Fruit fly (Drosophila melanogaster) whole organism, adult: ENCODE results near the gene CG43342.

Experiments used
- CG11617 ChIP-seq: fragments of 200-800 bp; sonication (Bioruptor generic); optimal IDR thresholded peaks from 2 replicates; lab custom pipeline; 2017; ENCODE audit warnings: mild to moderate bottlenecking, missing biosample characterization, missing genetic modification reagents, missing genetic modification characterization
- CG12768 ChIP-seq: fragments of 200-800 bp; sonication (Bioruptor generic); optimal IDR thresholded peaks from 2 replicates; lab custom pipeline; 2017; ENCODE audit warnings: missing biosample characterization, missing genetic modification characterization, mild to moderate bottlenecking, moderate library complexity, missing genetic modification reagents
- CG14711 ChIP-seq: fragments of 200-800 bp; sonication (Bioruptor generic); optimal IDR thresholded peaks from 2 replicates; lab custom pipeline; 2018; ENCODE audit warnings: missing biosample characterization, mild to moderate bottlenecking, missing genetic modification characterization, moderate library complexity
- CG1620 ChIP-seq: fragments of 200-800 bp; sonication (Bioruptor generic); optimal IDR thresholded peaks from 2 replicates; lab custom pipeline; 2016; ENCODE audit warnings: missing biosample characterization, missing genetic modification characterization
- CG33017 ChIP-seq: fragments of 200-800 bp; sonication (Bioruptor generic); optimal IDR thresholded peaks from 2 replicates; lab custom pipeline; 2018; ENCODE audit warnings: missing biosample characterization, mild to moderate bottlenecking, missing genetic modification characterization, moderate library complexity
- CG5204 ChIP-seq: fragments of 200-800 bp; sonication (Bioruptor generic); optimal IDR thresholded peaks from 2 replicates; lab custom pipeline; 2016; ENCODE audit warnings: missing biosample characterization, missing genetic modification characterization
- CG7045 ChIP-seq: fragments of 200-800 bp; sonication (Bioruptor generic); optimal IDR thresholded peaks from 2 replicates; lab custom pipeline; 2017; ENCODE audit warnings: missing biosample characterization, mild to moderate bottlenecking, missing genetic modification characterization
- CG7101 ChIP-seq: fragments of 200-800 bp; sonication (Bioruptor generic); optimal IDR thresholded peaks from 2 replicates; lab custom pipeline; 2018; ENCODE audit warnings: missing biosample characterization, mild to moderate bottlenecking, missing genetic modification characterization, moderate library complexity
- Clk ChIP-seq: fragments of 200-800 bp; sonication (Bioruptor generic); optimal IDR thresholded peaks from 2 replicates; lab custom pipeline; 2017; ENCODE audit warnings: missing biosample characterization, missing genetic modification characterization
- Crg-1 ChIP-seq: fragments of 200-800 bp; sonication (Bioruptor generic); optimal IDR thresholded peaks from 2 replicates; lab custom pipeline; 2016; ENCODE audit warnings: missing biosample characterization, missing genetic modification characterization
- Hr96 ChIP-seq: fragments of 200-800 bp; sonication (Bioruptor generic); optimal IDR thresholded peaks from 2 replicates; lab custom pipeline; 2016; ENCODE audit warnings: missing biosample characterization, missing genetic modification characterization
- Mnt ChIP-seq: fragments of 200-800 bp; sonication (Bioruptor generic); optimal IDR thresholded peaks from 2 replicates; lab custom pipeline; 2016; ENCODE audit warnings: missing biosample characterization, mild to moderate bottlenecking, missing genetic modification characterization
- bab1 ChIP-seq: fragments of 200-800 bp; sonication (Bioruptor generic); optimal IDR thresholded peaks from 3 replicates; lab custom pipeline; 2019; ENCODE audit warnings: missing biosample characterization, mild to moderate bottlenecking, missing genetic modification characterization, moderate library complexity
- cic ChIP-seq: fragments of 200-800 bp; sonication (Bioruptor generic); optimal IDR thresholded peaks from 2 replicates; lab custom pipeline; 2017; ENCODE audit warnings: missing biosample characterization, mild to moderate bottlenecking, missing genetic modification characterization, moderate library complexity
- cnc ChIP-seq, 2 experiments: fragments of >200 bp; optimal IDR thresholded peaks; 2 replicates each; lab custom pipeline; 2017
- kay ChIP-seq: fragments of 200-800 bp; sonication (Bioruptor generic); peaks from one replicate; lab custom pipeline; 2016; ENCODE audit warnings: missing biosample characterization, missing genetic modification characterization, borderline replicate concordance
- ovo ChIP-seq: fragments of 200-800 bp; sonication (Bioruptor generic); optimal IDR thresholded peaks from 2 replicates; lab custom pipeline; 2016; ENCODE audit warnings: missing biosample characterization, missing genetic modification characterization
- pad ChIP-seq: fragments of 200-800 bp; sonication (Bioruptor generic); optimal IDR thresholded peaks from 3 replicates; lab custom pipeline; 2017; ENCODE audit warnings: missing biosample characterization, missing genetic modification characterization, mild to moderate bottlenecking, moderate library complexity, missing genetic modification reagents
- tj ChIP-seq: fragments of 200-800 bp; sonication (Bioruptor generic); optimal IDR thresholded peaks from 3 replicates; lab custom pipeline; 2017; ENCODE audit warnings: missing biosample characterization, mild to moderate bottlenecking, missing genetic modification characterization, moderate library complexity
- toe ChIP-seq: fragments of 200-800 bp; sonication (Bioruptor generic); optimal IDR thresholded peaks from 2 replicates; lab custom pipeline; 2016; ENCODE audit warnings: missing biosample characterization, missing genetic modification characterization

CG43342 gene

dm6 chr3R:22381077-22381476 is at the start of gene CG43342:
Gene CG43342 (plus strand): TSS chr3R:22381340.
- peak; percentile 67 for TF ChIP-seq CG7101
- no peak for TF ChIP-seq kay (GFP tag; lab: Kevin White, UChicago)

- TF ChIP-seq CG5204 (GFP tag; lab: Kevin White, UChicago) (no peak), CG11617 (GFP tag; lab: Kevin White, UChicago) (no peak), Clk (no peak), Hr96 (GFP tag; lab: Kevin White, UChicago) (no peak), CG12768 (no peak), CG7101 (no peak), bab1 (GFP tag; lab: Kevin White, UChicago) (no peak), CG14711 (no peak), kay (GFP tag; lab: Kevin White, UChicago) (no peak), CG33017 (no peak), pad (GFP tag; lab: Kevin White, UChicago) (no peak), CG7045 (GFP tag; lab: Kevin White, UChicago) (no peak), toe (no peak), CG1620 (GFP tag; lab: Kevin White, UChicago) (no peak)
Observed at dm6 chr3R:22331691-22332090, 49.4 kb upstream of the CG43342 start, which contains the start of gene CG13862. Gene CG13862 (plus strand): TSS chr3R:22331991.

- no peak for TF ChIP-seq CG7045 (GFP tag; lab: Kevin White, UChicago)
- no peak for TF ChIP-seq CG5204 (GFP tag; lab: Kevin White, UChicago)
- no peak for TF ChIP-seq tj (GFP tag; lab: Kevin White, UChicago)
- TF ChIP-seq CG33017, result no peak
- TF ChIP-seq Crg-1 (GFP tag; lab: Kevin White, UChicago), result no peak
- TF ChIP-seq CG7101, result no peak
- no peak for TF ChIP-seq CG1620 (GFP tag; lab: Kevin White, UChicago)
- TF ChIP-seq pad (GFP tag; lab: Kevin White, UChicago), result no peak
- no peak for TF ChIP-seq Mnt (GFP tag; lab: Kevin White, UChicago)
Observed at dm6 chr3R:22334050-22334449, 47.1 kb upstream of the CG43342 start, which contains the start of gene CG5391. Gene CG5391 (minus strand): TSS chr3R:22334150.

- no peak for TF ChIP-seq ovo
- no peak for TF ChIP-seq Mnt (GFP tag; lab: Kevin White, UChicago)
- no peak for TF ChIP-seq bab1 (GFP tag; lab: Kevin White, UChicago)
- no peak for TF ChIP-seq Hr96 (GFP tag; lab: Kevin White, UChicago)
- TF ChIP-seq Clk, result no peak
- TF ChIP-seq Crg-1 (GFP tag; lab: Kevin White, UChicago), result no peak
- TF ChIP-seq CG7101, result no peak
- no peak for TF ChIP-seq CG14711
- TF ChIP-seq cic, result no peak
- no peak for TF ChIP-seq pad (GFP tag; lab: Kevin White, UChicago)
- TF ChIP-seq CG1620 (GFP tag; lab: Kevin White, UChicago), result no peak
- TF ChIP-seq toe, result no peak
- no peak for TF ChIP-seq CG5204 (GFP tag; lab: Kevin White, UChicago)
- no peak for TF ChIP-seq cnc (optimal IDR thresholded peaks at IDR 0.05; lab: Kevin White, UChicago)
- TF ChIP-seq tj (GFP tag; lab: Kevin White, UChicago), result no peak
- TF ChIP-seq CG7045 (GFP tag; lab: Kevin White, UChicago), result no peak
- no peak for TF ChIP-seq CG11617 (GFP tag; lab: Kevin White, UChicago)
- no peak for TF ChIP-seq CG33017
- TF ChIP-seq kay (GFP tag; lab: Kevin White, UChicago), result no peak
Observed at dm6 chr3R:22339510-22339909, 41.6 kb upstream of the CG43342 start.

dm6 chr3R:22340207-22340606 is 40.9 kb upstream of the CG43342 start, which contains the start of gene CG5388:
Gene CG5388 (minus strand): TSS chr3R:22340307.
- no peak for TF ChIP-seq CG33017
- TF ChIP-seq kay (GFP tag; lab: Kevin White, UChicago), result no peak
- TF ChIP-seq ovo, result no peak
- no peak for TF ChIP-seq CG1620 (GFP tag; lab: Kevin White, UChicago)
- TF ChIP-seq pad (GFP tag; lab: Kevin White, UChicago), result no peak
- no peak for TF ChIP-seq CG12768
- TF ChIP-seq Crg-1 (GFP tag; lab: Kevin White, UChicago), result no peak
- no peak for TF ChIP-seq cic
- TF ChIP-seq toe, result no peak
- no peak for TF ChIP-seq CG7045 (GFP tag; lab: Kevin White, UChicago)
- TF ChIP-seq CG5204 (GFP tag; lab: Kevin White, UChicago), result no peak

- TF ChIP-seq kay (GFP tag; lab: Kevin White, UChicago) (no peak), Clk (no peak), cnc (optimal IDR thresholded peaks at IDR 0.05; lab: Kevin White, UChicago) (no peak), ovo (no peak)
Observed at dm6 chr3R:22341652-22342051, 39.5 kb upstream of the CG43342 start.

- TF ChIP-seq tj (GFP tag; lab: Kevin White, UChicago) (no peak), Crg-1 (GFP tag; lab: Kevin White, UChicago) (no peak), bab1 (GFP tag; lab: Kevin White, UChicago) (no peak), cic (no peak), Clk (no peak), CG7045 (GFP tag; lab: Kevin White, UChicago) (no peak), toe (no peak), CG5204 (GFP tag; lab: Kevin White, UChicago) (no peak), CG33017 (no peak), cnc (optimal IDR thresholded peaks at IDR 0.05; lab: Kevin White, UChicago) (no peak), CG12768 (no peak), CG14711 (no peak)
Observed at dm6 chr3R:22342151-22342550, 39.0 kb upstream of the CG43342 start, which contains the start of gene CG5386. Gene CG5386 (minus strand): TSS chr3R:22342251.
